Worm (Caenorhabditis elegans): ENCODE results near the gene hpo-36.

hpo-36 gene

DNA sequence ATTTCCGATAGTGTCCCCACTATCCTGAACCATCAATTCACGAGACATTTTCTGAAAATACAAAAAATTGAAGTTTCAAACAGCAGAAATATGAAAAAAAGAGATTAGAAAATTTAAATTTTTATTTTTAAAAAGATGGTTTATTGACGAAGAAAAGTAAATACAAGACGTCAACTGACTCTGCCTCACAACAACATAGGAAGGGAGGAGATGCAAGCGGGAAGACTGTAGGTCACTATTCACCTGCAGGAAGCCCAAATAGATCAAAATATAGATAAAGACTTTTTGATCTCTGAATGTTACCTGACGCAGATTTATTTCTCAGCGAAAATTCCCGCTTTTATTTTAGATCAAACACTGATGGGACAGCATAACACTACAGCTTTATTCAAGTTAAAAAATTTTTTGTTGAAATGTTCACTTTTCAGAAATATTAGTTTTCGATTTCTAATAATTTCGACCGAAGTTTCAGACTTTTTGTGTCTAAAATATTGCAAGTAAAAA is 36.9 kb upstream of the hpo-36 start, which contains the start of gene cysl-3:
TSS of gene cysl-3 (minus strand) at position 51 of the 504 bp plus-strand sequence.
- TF ChIP-seq ceh-82 (tag; optimal IDR thresholded peaks at IDR 0.05) (no peak), unc-62 (GFP tag; optimal IDR thresholded peaks at IDR 0.05) (no peak), hlh-17 (GFP tag; optimal IDR thresholded peaks at IDR 0.05; ENCODE audit: borderline replicate concordance) (no peak), zag-1 (tag; optimal IDR thresholded peaks at IDR 0.05) (no peak), nhr-237 (tag; optimal IDR thresholded peaks at IDR 0.05) (no peak), grh-1 (GFP tag; IDR thresholded peaks at IDR 0.05) (no peak), C34B4.2 (tag; optimal IDR thresholded peaks at IDR 0.05) (no peak), ceh-8 (GFP tag; optimal IDR thresholded peaks at IDR 0.05) (no peak), rnt-1 (tag; optimal IDR thresholded peaks at IDR 0.05) (no peak), ztf-11 (tag; optimal IDR thresholded peaks at IDR 0.05) (no peak)

DNA sequence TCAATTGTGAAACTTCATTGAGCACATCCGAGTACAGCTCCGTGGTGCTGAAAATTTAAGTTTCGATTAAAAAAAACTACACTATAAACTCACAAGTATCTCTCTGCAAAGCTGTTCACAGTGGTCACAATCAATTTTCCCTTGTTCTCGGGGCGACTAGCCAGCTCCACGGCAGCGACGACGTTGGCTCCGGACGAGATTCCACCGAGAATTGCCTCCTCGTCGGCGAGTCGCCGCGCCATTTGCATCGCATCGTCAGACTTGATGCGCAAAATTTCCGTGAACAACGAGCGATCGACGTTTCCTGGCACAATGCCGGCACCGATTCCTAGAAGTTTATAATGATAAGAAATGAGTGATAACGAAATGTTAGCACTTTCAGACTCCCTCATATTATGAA is 35.5 kb upstream of the hpo-36 start:
- TF ChIP-seq ama-1 (optimal IDR thresholded peaks at IDR 0.05) (no peak), elt-2 (tag; optimal IDR thresholded peaks at IDR 0.05) (peak; percentile 14), C16A3.4 (tag; optimal IDR thresholded peaks at IDR 0.05) (no peak), isw-1 (GFP tag; IDR thresholded peaks at IDR 0.05) (no peak)

DNA sequence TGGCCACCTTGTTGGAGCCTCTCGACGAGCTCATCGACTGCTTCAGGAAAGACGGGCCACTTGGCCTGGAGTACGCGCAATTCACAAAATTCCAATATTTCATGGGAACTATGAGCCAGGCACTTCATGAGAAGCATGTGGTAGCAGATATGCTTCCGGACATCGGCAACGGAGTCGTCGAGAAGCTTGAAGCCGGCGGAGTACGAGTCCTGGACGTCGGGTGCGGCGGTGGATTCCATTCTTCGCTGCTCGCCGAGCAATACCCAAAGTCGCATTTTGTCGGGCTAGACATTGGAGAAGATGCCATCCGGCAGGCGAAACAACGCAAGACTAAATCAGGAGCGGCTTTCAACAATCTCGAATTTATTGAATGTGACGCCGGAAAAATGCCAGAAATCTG is 34.4 kb upstream of the hpo-36 start:
- no peak for TF ChIP-seq sox-4 (tag; optimal IDR thresholded peaks at IDR 0.05)
- no peak for TF ChIP-seq nhr-28 (tag; optimal IDR thresholded peaks at IDR 0.05)
- no peak for TF ChIP-seq aha-1 (tag; optimal IDR thresholded peaks at IDR 0.05)

- TF ChIP-seq unc-130 (tag; optimal IDR thresholded peaks at IDR 0.05) (peak; percentile 26), aha-1 (tag; optimal IDR thresholded peaks at IDR 0.05) (peak; percentile 39), lin-14 (GFP tag; optimal IDR thresholded peaks at IDR 0.05) (peak; percentile 35), efl-1 (optimal IDR thresholded peaks at IDR 0.05) (no peak), efl-1 (GFP tag; optimal IDR thresholded peaks at IDR 0.05 in 1 of 2) (peak in 1 of 2 experiments; percentile 22), elt-2 (tag; optimal IDR thresholded peaks at IDR 0.05) (no peak), dsc-1 (tag; optimal IDR thresholded peaks at IDR 0.05) (no peak), sox-4 (tag; optimal IDR thresholded peaks at IDR 0.05) (no peak), snu-23 (GFP tag; optimal IDR thresholded peaks at IDR 0.05) (peak; percentile 14), pax-3 (tag; optimal IDR thresholded peaks at IDR 0.05) (no peak), sup-37 (GFP tag; optimal IDR thresholded peaks at IDR 0.05) (no peak), nhr-20 (tag; optimal IDR thresholded peaks at IDR 0.05) (peak; percentile 43), nhr-85 (tag) (peak; percentile 81), elt-3 (tag; optimal IDR thresholded peaks at IDR 0.05) (peak in 1 of 6 experiments; percentile 44), blmp-1 (tag; optimal IDR thresholded peaks at IDR 0.05) (peak; percentile 62)
Measured at ce11 chrV:3771437-3772256, 32.4 kb upstream of the hpo-36 start, which contains the start of the genes R08E5.1 and rips-1. Gene R08E5.1 (minus strand): TSS chrV:3771518. Gene rips-1 (plus strand): TSS chrV:3772021.

DNA sequence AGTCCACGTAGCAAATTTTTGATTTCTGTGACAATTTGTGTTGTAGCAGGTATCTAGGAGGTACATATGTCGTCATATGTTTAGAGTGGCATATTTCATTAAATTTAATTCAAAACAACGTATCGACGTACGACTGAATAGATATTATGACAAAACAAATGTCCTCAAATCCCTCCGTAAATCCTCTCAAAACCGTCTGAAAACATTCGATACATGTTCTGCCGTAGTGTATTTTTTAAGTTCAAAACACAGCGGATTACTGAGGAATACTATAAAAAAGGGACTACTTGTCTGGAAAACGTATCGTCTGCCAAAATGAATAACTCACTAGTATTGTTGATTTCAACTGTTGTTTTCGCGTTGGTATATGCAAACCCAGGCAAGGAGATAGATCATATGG is 29.1 kb upstream of the hpo-36 start, which contains the start of gene R08E5.4:
TSS of gene R08E5.4 (plus strand) at position 301 of the 400 bp plus-strand sequence.
- TF ChIP-seq hpl-2 (GFP tag; optimal IDR thresholded peaks at IDR 0.05), result no peak
- no peak for TF ChIP-seq lir-3 (tag; optimal IDR thresholded peaks at IDR 0.05; ENCODE audit: poor library complexity)
- no peak for TF ChIP-seq ceh-90 (tag; optimal IDR thresholded peaks at IDR 0.05)
- no peak for TF ChIP-seq fos-1 (tag; optimal IDR thresholded peaks at IDR 0.05)
- no peak for TF ChIP-seq nhr-11 (tag; optimal IDR thresholded peaks at IDR 0.05)
- no peak for TF ChIP-seq snpc-4 (tag; optimal IDR thresholded peaks at IDR 0.05)

Measured in whole organism, L1 larva.